Fruit fly (Drosophila melanogaster) whole organism, prepupa: ENCODE measurements around the gene cd.
A peak's percentile ranks its signal among the peaks of the same experiment; 100 is the strongest.

Source experiments
- CG10631 ChIP-seq: fragments of 200-800 bp; sonication (Bioruptor generic); optimal IDR thresholded peaks from 2 replicates; lab custom pipeline; 2016; ENCODE audit warnings: missing biosample characterization, missing genetic modification characterization
- CG10669 ChIP-seq: fragments of 200-800 bp; sonication (Bioruptor generic); optimal IDR thresholded peaks from 3 replicates; lab custom pipeline; 2018; ENCODE audit warnings: missing biosample characterization, mild to moderate bottlenecking, missing genetic modification characterization, moderate library complexity
- CG11294 ChIP-seq: fragments of 200-800 bp; sonication (Bioruptor generic); IDR thresholded peaks from 2 replicates; pipeline ENCODE4 v1.3.6; 2022; ENCODE audit warnings: missing biosample characterization, missing genetic modification characterization
- CG11902 ChIP-seq: fragments of 200-800 bp; sonication (Bioruptor generic); optimal IDR thresholded peaks from 3 replicates; lab custom pipeline; 2016; ENCODE audit warnings: missing biosample characterization, missing genetic modification characterization
- CG15336 ChIP-seq: fragments of 200-800 bp; sonication (Bioruptor generic); IDR thresholded peaks from 2 replicates; pipeline ENCODE4 v1.3.6; 2022; ENCODE audit warnings: missing biosample characterization, missing genetic modification characterization
- CG16779 ChIP-seq: fragments of 200-800 bp; sonication (Bioruptor generic); optimal IDR thresholded peaks from 3 replicates; lab custom pipeline; 2017; ENCODE audit warnings: missing biosample characterization, mild to moderate bottlenecking, missing genetic modification characterization
- CG3032 ChIP-seq: fragments of 200-800 bp; optimal IDR thresholded peaks from 2 replicates; lab custom pipeline; 2019; ENCODE audit warnings: missing biosample characterization, mild to moderate bottlenecking, missing genetic modification characterization, moderate library complexity
- CG31627 ChIP-seq: fragments of 200-800 bp; sonication (Bioruptor generic); optimal IDR thresholded peaks from 3 replicates; lab custom pipeline; 2016; ENCODE audit warnings: missing biosample characterization, missing genetic modification characterization
- CG32006 ChIP-seq: fragments of 200-800 bp; sonication (Bioruptor generic); optimal IDR thresholded peaks from 3 replicates; lab custom pipeline; 2017; ENCODE audit warnings: missing biosample characterization, mild to moderate bottlenecking, missing genetic modification characterization
- CG34406 ChIP-seq: fragments of 200-800 bp; sonication (Bioruptor generic); optimal IDR thresholded peaks from 3 replicates; lab custom pipeline; 2016; ENCODE audit warnings: missing biosample characterization, missing genetic modification characterization
- CG3919 ChIP-seq: fragments of 200-800 bp; sonication (Bioruptor generic); optimal IDR thresholded peaks from 3 replicates; lab custom pipeline; 2016; ENCODE audit warnings: missing biosample characterization, missing genetic modification characterization
- CG4318 ChIP-seq: fragments of 200-800 bp; sonication (Bioruptor generic); optimal IDR thresholded peaks from 3 replicates; lab custom pipeline; 2017; ENCODE audit warnings: missing biosample characterization, mild to moderate bottlenecking, missing genetic modification characterization
- CG6163 ChIP-seq: fragments of 200-800 bp; sonication (Bioruptor generic); IDR thresholded peaks from 3 replicates; pipeline ENCODE4 v1.3.6; 2022; ENCODE audit warnings: missing biosample characterization, missing genetic modification characterization
- CG6276 ChIP-seq: fragments of 200-800 bp; sonication (Bioruptor generic); optimal IDR thresholded peaks from 2 replicates; lab custom pipeline; 2017; ENCODE audit warnings: missing biosample characterization, mild to moderate bottlenecking, missing genetic modification characterization
- CG6792 ChIP-seq: fragments of 200-800 bp; sonication (Bioruptor generic); optimal IDR thresholded peaks from 3 replicates; lab custom pipeline; 2016; ENCODE audit warnings: missing biosample characterization, missing genetic modification characterization
- CG6854 ChIP-seq: fragments of 200-800 bp; sonication (Bioruptor generic); optimal IDR thresholded peaks from 2 replicates; lab custom pipeline; 2017; ENCODE audit warnings: missing biosample characterization, mild to moderate bottlenecking, missing genetic modification characterization
- CG8119 ChIP-seq: fragments of 200-800 bp; sonication (Bioruptor generic); IDR thresholded peaks from 3 replicates; pipeline ENCODE4 v1.3.6; 2022; ENCODE audit warnings: missing biosample characterization, missing genetic modification characterization
- CG8319 ChIP-seq: fragments of 200-800 bp; sonication (Bioruptor generic); optimal IDR thresholded peaks from 3 replicates; lab custom pipeline; 2016; ENCODE audit warnings: missing biosample characterization, missing genetic modification characterization
- CG8632 ChIP-seq: fragments of 200-800 bp; sonication (Bioruptor generic); optimal IDR thresholded peaks from 3 replicates; lab custom pipeline; 2016; ENCODE audit warnings: missing biosample characterization, missing genetic modification characterization
- Eip75B ChIP-seq: fragments of 200-800 bp; sonication (Bioruptor generic); optimal IDR thresholded peaks from 3 replicates; lab custom pipeline; 2016; ENCODE audit warnings: missing biosample characterization, missing genetic modification characterization
- Eip93F ChIP-seq: fragments of 200-800 bp; sonication (Bioruptor generic); optimal IDR thresholded peaks from 2 replicates; lab custom pipeline; 2016; ENCODE audit warnings: missing biosample characterization, mild to moderate bottlenecking, missing genetic modification characterization
- Ets21C ChIP-seq: fragments of 200-800 bp; sonication (Bioruptor generic); optimal IDR thresholded peaks from 3 replicates; lab custom pipeline; 2016; ENCODE audit warnings: missing biosample characterization, missing genetic modification characterization
- Ets96B ChIP-seq: fragments of 200-800 bp; optimal IDR thresholded peaks from 2 replicates; lab custom pipeline; 2019; ENCODE audit warnings: missing biosample characterization, mild to moderate bottlenecking, missing genetic modification characterization, moderate library complexity
- Gug ChIP-seq: fragments of 200-800 bp; sonication (Bioruptor generic); IDR thresholded peaks from 2 replicates; pipeline ENCODE4 v1.3.6; 2022; ENCODE audit warnings: missing biosample characterization, missing genetic modification characterization
- Hr38 ChIP-seq: sonication (Bioruptor generic); optimal IDR thresholded peaks from 2 replicates; lab custom pipeline; 2016; ENCODE audit warnings: missing biosample characterization, missing genetic modification characterization
- Hr4 ChIP-seq: fragments of 200-800 bp; sonication (Bioruptor generic); optimal IDR thresholded peaks from 3 replicates; lab custom pipeline; 2016; ENCODE audit warnings: missing biosample characterization, missing genetic modification characterization
- Lpt ChIP-seq: fragments of 200-800 bp; sonication (Bioruptor generic); optimal IDR thresholded peaks from 3 replicates; lab custom pipeline; 2016; ENCODE audit warnings: missing biosample characterization, missing genetic modification characterization
- OdsH ChIP-seq: fragments of 200-800 bp; sonication (Bioruptor generic); optimal IDR thresholded peaks from 3 replicates; lab custom pipeline; 2016; ENCODE audit warnings: missing biosample characterization, missing genetic modification characterization
- Smox ChIP-seq: fragments of 200-800 bp; sonication (Bioruptor generic); optimal IDR thresholded peaks from 3 replicates; lab custom pipeline; 2016; ENCODE audit warnings: missing biosample characterization, missing genetic modification characterization
- Sox14 ChIP-seq: fragments of 200-800 bp; sonication (Bioruptor generic); optimal IDR thresholded peaks from 3 replicates; lab custom pipeline; 2016; ENCODE audit warnings: missing biosample characterization, missing genetic modification characterization
- Sox15 ChIP-seq: fragments of 200-800 bp; sonication (Bioruptor generic); optimal IDR thresholded peaks from 3 replicates; lab custom pipeline; 2016; ENCODE audit warnings: missing biosample characterization, missing genetic modification characterization
- cyc ChIP-seq: fragments of 200-800 bp; sonication (Bioruptor generic); optimal IDR thresholded peaks from 3 replicates; lab custom pipeline; 2016; ENCODE audit warnings: missing biosample characterization, missing genetic modification characterization
- dsx ChIP-seq: fragments of 200-800 bp; optimal IDR thresholded peaks from 3 replicates; lab custom pipeline; 2019; ENCODE audit warnings: missing biosample characterization, mild to moderate bottlenecking, missing genetic modification characterization, moderate library complexity; ENCODE audit not compliant: poor library complexity, severe bottlenecking
- esn ChIP-seq: fragments of 200-800 bp; sonication (Bioruptor generic); optimal IDR thresholded peaks from 2 replicates; lab custom pipeline; 2016; ENCODE audit warnings: missing biosample characterization, mild to moderate bottlenecking, missing genetic modification characterization, moderate library complexity
- fd59A ChIP-seq: fragments of 200-800 bp; sonication (Bioruptor generic); optimal IDR thresholded peaks from 2 replicates; lab custom pipeline; 2017; ENCODE audit warnings: missing biosample characterization, mild to moderate bottlenecking, missing genetic modification characterization, missing genetic modification reagents
- fd85E ChIP-seq: fragments of 200-800 bp; sonication (Bioruptor generic); optimal IDR thresholded peaks from 3 replicates; lab custom pipeline; 2016; ENCODE audit warnings: missing biosample characterization, missing genetic modification characterization
- lz ChIP-seq: fragments of 200-800 bp; sonication (Bioruptor generic); optimal IDR thresholded peaks from 3 replicates; lab custom pipeline; 2016; ENCODE audit warnings: missing biosample characterization, missing genetic modification characterization
- spab ChIP-seq: fragments of 200-800 bp; sonication (Bioruptor generic); optimal IDR thresholded peaks from 2 replicates; lab custom pipeline; 2017; ENCODE audit warnings: missing biosample characterization, mild to moderate bottlenecking, missing genetic modification characterization, missing genetic modification reagents
- ss ChIP-seq, 2 experiments: fragments of 200-800 bp; sonication (Bioruptor generic); optimal IDR thresholded peaks; 2 replicates in 1 of 2; 3 replicates in 1 of 2; lab custom pipeline; 2017 to 2018; ENCODE audit warnings: mild to moderate bottlenecking in 2 of 2, missing biosample characterization in 2 of 2, missing genetic modification characterization in 2 of 2, moderate library complexity in 1 of 2
- svp ChIP-seq: fragments of 200-800 bp; sonication (Bioruptor generic); peaks from one replicate; lab custom pipeline; 2016; ENCODE audit warnings: missing biosample characterization, missing genetic modification characterization

The cd gene

DNA sequence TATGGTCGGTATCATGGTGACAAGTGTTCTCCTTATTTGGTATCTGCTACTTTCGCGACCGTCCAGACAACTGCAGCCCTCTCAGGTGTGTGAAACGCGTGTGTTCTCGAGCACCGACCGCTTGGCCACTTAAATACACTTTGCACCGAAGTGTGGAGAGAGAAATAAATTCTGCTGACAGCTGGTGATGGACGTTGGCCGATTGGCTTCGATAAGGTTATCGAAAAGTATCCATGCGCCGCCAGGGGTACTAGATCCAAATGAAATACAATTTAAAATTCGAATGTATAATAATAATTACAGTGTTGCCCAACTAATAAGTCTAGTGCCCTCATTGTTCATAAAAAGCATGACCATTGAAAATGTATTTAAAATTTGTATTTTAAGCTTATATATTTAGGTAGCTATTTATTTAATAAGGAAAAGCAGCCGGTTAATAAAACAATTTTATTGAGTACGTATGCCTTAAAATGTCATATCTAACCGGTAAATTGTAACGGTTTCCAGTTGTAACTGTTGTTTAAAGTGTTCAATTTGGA lies 8.4 kb upstream of the cd start, which contains the start of the genes Gclm and CG17625 (continued):
- TF ChIP-seq CG6854 (GFP tag; lab: Kevin White, UChicago) (peak; percentile 73), Smox (no peak), Lpt (GFP tag; lab: Kevin White, UChicago) (no peak), CG6163 (peak; percentile 47; the same call in 2 of the 3 replicates), svp (GFP tag; lab: Kevin White, UChicago) (peak; percentile 81), CG11294 (GFP tag; lab: Robert Waterston, UW) (no peak), Hr4 (no peak), CG10669 (no peak), Hr38 (GFP tag; lab: Kevin White, UChicago) (no peak), Ets96B (tag; lab: Kevin White, UChicago) (peak; percentile 14), spab (GFP tag; lab: Kevin White, UChicago) (no peak), CG6276 (GFP tag; lab: Kevin White, UChicago) (no peak), CG11902 (GFP tag; lab: Kevin White, UChicago) (no peak)

DNA sequence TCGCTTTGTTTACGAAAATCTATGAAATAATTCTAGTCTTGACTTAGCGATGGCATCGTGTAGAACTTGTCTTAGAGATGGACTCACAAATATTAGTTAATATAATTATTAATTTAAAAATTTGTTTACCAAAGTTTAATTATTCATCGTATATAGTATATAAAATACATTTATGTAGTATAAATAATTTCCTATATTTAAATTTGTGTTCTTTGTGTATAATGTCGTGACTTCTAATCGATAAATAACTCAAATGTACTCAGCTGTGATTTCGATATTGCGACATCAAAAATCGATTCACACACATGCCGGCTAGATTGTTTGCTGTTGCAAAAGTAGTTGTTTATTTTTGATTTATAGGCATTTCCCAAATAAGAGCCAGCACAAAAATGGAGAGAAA lies 4.4 kb upstream of the cd start, which contains the start of the genes wfs1 and Nup133:
Gene wfs1, minus strand, starts transcription at position 70 of the 400 bp plus-strand sequence.
Gene Nup133, plus strand, starts transcription at position 297 of the 400 bp plus-strand sequence.
- TF ChIP-seq CG8319 (no peak), dsx (GFP tag; lab: Kevin White, UChicago) (peak; percentile 81), Eip93F (GFP tag; lab: Kevin White, UChicago) (no peak), CG8119 (GFP tag; lab: Robert Waterston, UW) (peak; percentile 63; the same call in 2 of the 3 replicates), CG6792 (peak; percentile 53), CG8632 (GFP tag; lab: Kevin White, UChicago) (peak; percentile 54), CG6163 (peak; percentile 22; the same call in 1 of the 3 replicates), CG3032 (tag; lab: Kevin White, UChicago) (peak; percentile 81), Gug (GFP tag; lab: Robert Waterston, UW) (peak; percentile 40; the same call in 1 of the 2 replicates), lz (peak; percentile 52), CG31627 (GFP tag; lab: Kevin White, UChicago) (peak; percentile 8), CG34406 (GFP tag; lab: Kevin White, UChicago) (peak; percentile 72), Ets21C (no peak), Sox14 (GFP tag; lab: Kevin White, UChicago) (peak; percentile 56), Ets96B (tag; lab: Kevin White, UChicago) (no peak), CG15336 (GFP tag; lab: Robert Waterston, UW) (peak; percentile 24; the same call in 1 of the 2 replicates), esn (GFP tag; lab: Kevin White, UChicago) (peak; percentile 65)

DNA sequence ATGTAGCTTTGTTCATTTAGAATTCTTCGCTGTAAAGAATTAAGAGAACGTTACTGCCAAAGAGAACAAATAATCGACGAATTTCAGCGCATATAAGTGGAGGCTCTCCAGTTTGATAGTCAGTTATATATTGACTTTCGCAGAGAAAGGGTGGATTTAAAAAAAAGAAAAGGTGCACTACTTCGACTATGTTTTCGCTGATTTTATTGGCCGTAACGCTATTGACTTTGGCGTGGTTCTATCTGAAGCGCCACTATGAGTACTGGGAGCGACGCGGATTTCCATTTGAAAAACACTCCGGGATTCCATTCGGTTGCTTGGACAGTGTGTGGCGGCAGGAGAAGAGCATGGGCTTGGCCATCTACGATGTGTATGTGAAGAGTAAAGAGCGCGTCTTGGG lies 3.4 kb downstream of the cd start, which contains the start of gene Cyp6d4:
Gene Cyp6d4, plus strand, starts transcription at position 112 of the 400 bp plus-strand sequence.
- no peak for TF ChIP-seq ss (GFP tag; optimal IDR thresholded peaks at IDR 0.05; lab: Kevin White, UChicago)
- no peak for TF ChIP-seq OdsH (GFP tag; lab: Kevin White, UChicago)
- no peak for TF ChIP-seq fd59A (GFP tag; lab: Kevin White, UChicago)
- no peak for TF ChIP-seq Eip75B

DNA sequence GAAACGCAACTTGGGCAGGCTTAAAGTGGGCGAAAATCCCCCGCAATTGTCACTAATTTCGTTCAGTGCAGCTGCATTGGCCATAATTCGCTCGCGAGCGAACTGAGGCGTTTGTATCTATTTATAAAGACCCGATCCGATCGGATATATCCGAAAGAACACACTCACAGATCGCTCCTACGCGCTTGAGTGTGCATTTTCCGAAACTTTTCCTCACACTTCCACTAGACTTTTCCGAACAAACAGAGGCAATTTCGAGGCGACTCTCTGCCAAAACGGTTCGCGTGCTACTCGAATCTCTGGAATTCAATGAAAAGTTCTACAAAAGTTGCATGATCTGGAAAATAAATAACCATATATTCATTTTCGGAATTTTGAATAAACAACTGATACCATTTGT lies 7.0 kb downstream of the cd start, which contains the start of the genes CG6972 and CCAP:
Gene CG6972, plus strand, starts transcription at position 215 of the 400 bp plus-strand sequence.
Gene CCAP, minus strand, starts transcription at position 292 of the 400 bp plus-strand sequence.
- TF ChIP-seq CG31627 (GFP tag; lab: Kevin White, UChicago) (no peak), ss (GFP tag; optimal IDR thresholded peaks at IDR 0.05; lab: Kevin White, UChicago) (no peak), Sox15 (GFP tag; lab: Kevin White, UChicago) (no peak), CG32006 (GFP tag; lab: Kevin White, UChicago) (no peak), Gug (GFP tag; lab: Robert Waterston, UW) (no peak), CG3919 (GFP tag; lab: Kevin White, UChicago) (no peak), Lpt (GFP tag; lab: Kevin White, UChicago) (no peak), svp (GFP tag; lab: Kevin White, UChicago) (no peak), dsx (GFP tag; lab: Kevin White, UChicago) (no peak), CG4318 (GFP tag; lab: Kevin White, UChicago) (no peak), fd85E (GFP tag; lab: Kevin White, UChicago) (no peak), cyc (no peak), CG10631 (GFP tag; lab: Kevin White, UChicago) (no peak), CG16779 (tag; lab: Kevin White, UChicago) (no peak)
